Fruit fly (Drosophila melanogaster): ENCODE data around the gene Wnt4.

The Wnt4 gene

DNA sequence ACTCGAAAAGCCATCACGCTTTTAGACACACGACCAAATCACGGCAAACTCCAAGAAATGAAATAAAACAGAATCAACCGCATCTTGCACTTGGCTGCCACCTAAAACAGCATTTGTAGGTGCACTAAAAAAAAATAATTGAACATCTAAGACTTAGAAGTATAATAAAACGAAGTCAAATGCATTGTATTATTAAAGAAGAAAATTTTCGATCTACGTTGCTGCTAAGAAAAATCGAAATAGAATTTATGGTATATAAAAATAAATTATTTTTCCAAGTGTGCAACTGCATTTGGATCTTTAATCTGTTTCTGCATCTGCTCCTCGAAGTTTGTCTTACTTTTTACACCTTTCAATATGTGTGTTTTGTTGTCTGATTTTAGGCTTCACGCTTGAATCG is 6.7 kb downstream of the Wnt4 start (continued):
- TF ChIP-seq CG9727 (GFP tag; optimal IDR thresholded peaks at IDR 0.05) (peak; percentile 58), CG18619 (GFP tag; optimal IDR thresholded peaks at IDR 0.05) (peak; percentile 21), schlank (tag; optimal IDR thresholded peaks at IDR 0.05) (no peak), H15 (GFP tag; IDR thresholded peaks at IDR 0.05) (no peak), CG42726 (GFP tag; IDR thresholded peaks at IDR 0.05; ENCODE audit: partially characterized antibody) (no peak), bab2 (GFP tag; optimal IDR thresholded peaks at IDR 0.05) (peak; percentile 3), CG10654 (GFP tag; optimal IDR thresholded peaks at IDR 0.05) (no peak), crp (GFP tag; optimal IDR thresholded peaks at IDR 0.05) (no peak), Meics (GFP tag; optimal IDR thresholded peaks at IDR 0.05) (no peak), seq (GFP tag; IDR thresholded peaks at IDR 0.05) (no peak), CG10959 (GFP tag; IDR thresholded peaks at IDR 0.05) (peak; percentile 63), CG4404 (GFP tag; IDR thresholded peaks at IDR 0.05) (peak; percentile 38; the same call in 1 of the 2 replicates), Oli (tag; optimal IDR thresholded peaks at IDR 0.05) (peak; percentile 50), mld (GFP tag; IDR thresholded peaks at IDR 0.05; ENCODE audit: partially characterized antibody) (no peak), nerfin-1 (tag; optimal IDR thresholded peaks at IDR 0.05) (no peak), CG12236 (GFP tag; optimal IDR thresholded peaks at IDR 0.05) (no peak), unc-4 (GFP tag; IDR thresholded peaks at IDR 0.05; ENCODE audit: partially characterized antibody) (no peak), dpn (GFP tag; optimal IDR thresholded peaks at IDR 0.05) (peak; percentile 10 to 25), HLHmδ (GFP tag; optimal IDR thresholded peaks at IDR 0.05) (no peak), CG10209 (GFP tag; optimal IDR thresholded peaks at IDR 0.05) (peak; percentile 26), al (GFP tag; IDR thresholded peaks at IDR 0.05) (no peak), eve (GFP tag; optimal IDR thresholded peaks at IDR 0.05) (peak in 1 of 2 experiments; percentile 53), danr (GFP tag; IDR thresholded peaks at IDR 0.05) (no peak), CG5180 (GFP tag; optimal IDR thresholded peaks at IDR 0.05) (no peak), insv (GFP tag; optimal IDR thresholded peaks at IDR 0.05) (no peak), CG7745 (tag; optimal IDR thresholded peaks at IDR 0.05) (peak; percentile 49), twi (tag; optimal IDR thresholded peaks at IDR 0.05) (peak; percentile 45), ATbp (GFP tag; optimal IDR thresholded peaks at IDR 0.05) (peak; percentile 18), repo (GFP tag; optimal IDR thresholded peaks at IDR 0.05) (no peak), sc (optimal IDR thresholded peaks at IDR 0.05) (no peak), sc (GFP tag; optimal IDR thresholded peaks at IDR 0.05) (peak; percentile 27), Side (GFP tag; optimal IDR thresholded peaks at IDR 0.05) (no peak), CG14014 (GFP tag; IDR thresholded peaks at IDR 0.05) (no peak), Poxn (GFP tag; IDR thresholded peaks at IDR 0.05) (no peak), kah (GFP tag; optimal IDR thresholded peaks at IDR 0.05) (no peak), Tbp (GFP tag; optimal IDR thresholded peaks at IDR 0.05) (no peak), otp (GFP tag; IDR thresholded peaks at IDR 0.05) (0 out of 3 replicates have a peak, but pooled peaks have one; percentile 13), grn (GFP tag; optimal IDR thresholded peaks at IDR 0.05) (peak; percentile 9), mirr (GFP tag; optimal IDR thresholded peaks at IDR 0.05) (no peak), CG12104 (GFP tag; optimal IDR thresholded peaks at IDR 0.05) (peak; percentile 3), esg (GFP tag; conservative IDR thresholded peaks at IDR 0.05) (no peak), tio (GFP tag; optimal IDR thresholded peaks at IDR 0.05) (peak; percentile 17), CG1024 (GFP tag; IDR thresholded peaks at IDR 0.05) (no peak), gsb (GFP tag; IDR thresholded peaks at IDR 0.05) (no peak), CG17612 (GFP tag; IDR thresholded peaks at IDR 0.05) (no peak), ems (GFP tag; optimal IDR thresholded peaks at IDR 0.05) (no peak), dmrt11E (tag; optimal IDR thresholded peaks at IDR 0.05) (peak; percentile 89), CHES-1-like (GFP tag; optimal IDR thresholded peaks at IDR 0.05) (no peak), CG7987 (GFP tag; optimal IDR thresholded peaks at IDR 0.05) (no peak), Gug (GFP tag; IDR thresholded peaks at IDR 0.05) (no peak), CG11504 (tag; optimal IDR thresholded peaks at IDR 0.05) (peak; percentile 58), CG2678 (tag; optimal IDR thresholded peaks at IDR 0.05) (peak; percentile 50)

Data from whole organism, embryonic.